Worm (Caenorhabditis elegans) whole organism, young adult: ENCODE results near the gene fbxa-47.
A peak's percentile ranks its signal among the peaks of the same experiment; 100 is the strongest.

Source experiments
- F33H1.4 ChIP-seq: fragments of 200-800 bp; sonication (Bioruptor generic); IDR thresholded peaks from 2 replicates; pipeline ENCODE4 v1.3.6; 2022; ENCODE audit warnings: missing genetic modification reagents, missing genetic modification characterization, missing compliant biosample characterization
- F49E8.2 ChIP-seq: sonication (generic microtip); optimal IDR thresholded peaks from 3 replicates; lab custom pipeline; 2017; ENCODE audit warnings: missing genetic modification characterization, mild to moderate bottlenecking, missing compliant biosample characterization, antibody characterized with exemption, moderate library complexity; ENCODE audit not compliant: insufficient read depth
- F52B5.7 ChIP-seq: sonication (generic microtip); optimal IDR thresholded peaks from 2 replicates; lab custom pipeline; 2016; ENCODE audit warnings: mild to moderate bottlenecking, missing genetic modification characterization, missing compliant biosample characterization
- akir-1 ChIP-seq: fragments of 200-800 bp; sonication (Bioruptor generic); optimal IDR thresholded peaks from 2 replicates; lab custom pipeline; 2018; ENCODE audit warnings: mild to moderate bottlenecking, missing genetic modification characterization, moderate library complexity, missing compliant biosample characterization
- ama-1 ChIP-seq, 3 experiments: fragments of 150-350 bp in 1 of 3; sonication (generic microtip) in 2 of 3; optimal IDR thresholded peaks; 2 replicates each; lab custom pipeline; 2014 to 2018; ENCODE audit warnings: missing biosample characterization in 2 of 3, missing genetic modification characterization in 2 of 3, missing genetic modification reagents in 2 of 3
- attf-5 ChIP-seq: fragments of 200-800 bp; sonication (Bioruptor generic); optimal IDR thresholded peaks from 2 replicates; lab custom pipeline; 2018; ENCODE audit warnings: mild to moderate bottlenecking, missing genetic modification characterization, missing compliant biosample characterization
- ceh-79 ChIP-seq: sonication (generic microtip); optimal IDR thresholded peaks from 2 replicates; lab custom pipeline; 2017; ENCODE audit warnings: mild to moderate bottlenecking, missing genetic modification characterization, missing compliant biosample characterization
- chd-7 ChIP-seq: sonication (generic microtip); optimal IDR thresholded peaks from 2 replicates; lab custom pipeline; 2016; ENCODE audit warnings: mild to moderate bottlenecking, missing genetic modification characterization, moderate library complexity, missing compliant biosample characterization
- dox-1 ChIP-seq: fragments of 200-800 bp; sonication (Bioruptor generic); IDR thresholded peaks from 2 replicates; pipeline ENCODE4 v1.3.6; 2022; ENCODE audit warnings: missing genetic modification reagents, missing genetic modification characterization, missing compliant biosample characterization
- dpff-1 ChIP-seq: sonication (generic microtip); optimal IDR thresholded peaks from 2 replicates; lab custom pipeline; 2017; ENCODE audit warnings: mild to moderate bottlenecking, missing genetic modification characterization, missing compliant biosample characterization
- egl-18 ChIP-seq: fragments of 200-800 bp; sonication (Bioruptor generic); IDR thresholded peaks from 2 replicates; pipeline ENCODE4 v1.3.6; 2022; ENCODE audit warnings: missing genetic modification reagents, missing genetic modification characterization, missing compliant biosample characterization
- gei-17 ChIP-seq: fragments of 200-800 bp; sonication (Bioruptor generic); optimal IDR thresholded peaks from 2 replicates; lab custom pipeline; 2018; ENCODE audit warnings: mild to moderate bottlenecking, missing genetic modification characterization, missing compliant biosample characterization
- him-1 ChIP-seq: sonication (generic microtip); optimal IDR thresholded peaks from 2 replicates; lab custom pipeline; 2016; ENCODE audit warnings: missing genotype, missing genetic modification reagents, missing genetic modification characterization, missing compliant biosample characterization
- hmg-20 ChIP-seq: fragments of 200-800 bp; sonication (Bioruptor generic); IDR thresholded peaks from 2 replicates; pipeline ENCODE4 v1.3.6; 2022; ENCODE audit warnings: missing genetic modification reagents, missing genetic modification characterization, missing compliant biosample characterization
- hsf-1 ChIP-seq: fragments of 200-800 bp; sonication (Bioruptor generic); IDR thresholded peaks from 2 replicates; pipeline ENCODE4 v1.3.6; 2022; ENCODE audit warnings: missing genetic modification reagents, missing genetic modification characterization, missing compliant biosample characterization
- madf-6 ChIP-seq: fragments of 200-800 bp; sonication (Bioruptor generic); IDR thresholded peaks from 2 replicates; pipeline ENCODE4 v1.3.6; 2022; ENCODE audit warnings: missing genetic modification reagents, missing genetic modification characterization, missing compliant biosample characterization
- mcd-1 ChIP-seq: fragments of 200-800 bp; sonication (Bioruptor generic); IDR thresholded peaks from 2 replicates; pipeline ENCODE4 v1.3.6; 2022; ENCODE audit warnings: missing genetic modification reagents, missing genetic modification characterization, missing compliant biosample characterization
- mxl-1 ChIP-seq: sonication (generic microtip); optimal IDR thresholded peaks from 2 replicates; lab custom pipeline; 2016; ENCODE audit warnings: missing genetic modification characterization, missing compliant biosample characterization
- nfya-1 ChIP-seq: sonication (generic microtip); optimal IDR thresholded peaks from 2 replicates; lab custom pipeline; 2017; ENCODE audit warnings: antibody characterized with exemption, missing compliant biosample characterization, missing genetic modification characterization, borderline replicate concordance; ENCODE audit not compliant: insufficient read depth
- nhr-80 ChIP-seq: sonication (generic microtip); optimal IDR thresholded peaks from 2 replicates; lab custom pipeline; 2016; ENCODE audit warnings: missing genetic modification characterization, missing compliant biosample characterization
- rcor-1 ChIP-seq: fragments of 200-800 bp; sonication (Bioruptor generic); IDR thresholded peaks from 2 replicates; pipeline ENCODE4 v1.3.6; 2022; ENCODE audit warnings: missing genetic modification reagents, missing genetic modification characterization, missing compliant biosample characterization
- repo-1 ChIP-seq: sonication (generic microtip); optimal IDR thresholded peaks from 2 replicates; lab custom pipeline; 2017; ENCODE audit warnings: mild to moderate bottlenecking, missing genetic modification characterization, missing compliant biosample characterization
- rpc-1 ChIP-seq, 2 experiments: fragments of 150-350 bp in 1 of 2; sonication (generic microtip) in 1 of 2; optimal IDR thresholded peaks; 2 replicates each; lab custom pipeline; 2014 to 2018; ENCODE audit warnings: missing biosample characterization in 1 of 2, missing genetic modification characterization in 1 of 2, missing genetic modification reagents in 1 of 2, missing genotype in 1 of 2
- snpc-1.1 ChIP-seq: sonication (generic microtip); optimal IDR thresholded peaks from 2 replicates; lab custom pipeline; 2017; ENCODE audit warnings: missing genetic modification characterization, mild to moderate bottlenecking, missing compliant biosample characterization, antibody characterized with exemption, moderate library complexity, missing genotype, missing genetic modification reagents; ENCODE audit not compliant: insufficient read depth
- snpc-4 ChIP-seq, 5 experiments: fragments of 150-350 bp in 1 of 5; sonication (generic microtip) in 4 of 5; optimal IDR thresholded peaks; 2 replicates each; lab custom pipeline; 2014 to 2018; ENCODE audit warnings: missing genetic modification characterization in 5 of 5, missing biosample characterization in 3 of 5, antibody characterized with exemption in 2 of 5, mild to moderate bottlenecking in 2 of 5, missing compliant biosample characterization in 2 of 5, missing genotype in 2 of 5, moderate library complexity in 2 of 5, missing genetic modification reagents in 1 of 5
- unc-62 ChIP-seq: fragments of 150-350 bp; optimal IDR thresholded peaks from 2 replicates; lab custom pipeline; 2014; ENCODE audit warnings: missing biosample characterization, missing genetic modification reagents, missing genetic modification characterization
- ztf-18 ChIP-seq: sonication (generic microtip); optimal IDR thresholded peaks from 2 replicates; lab custom pipeline; 2016; ENCODE audit warnings: missing genotype, mild to moderate bottlenecking, missing genetic modification characterization, missing compliant biosample characterization

Gene fbxa-47

ce11 chrIII:2272732-2273131 lies 40.5 kb upstream of the fbxa-47 start, which contains the start of gene fbxa-39:
fbxa-39 (plus strand) TSS chrIII:2273032.
- no peak for TF ChIP-seq ama-1 (optimal IDR thresholded peaks at IDR 0.05; lab: Kevin White, UChicago)
- no peak for TF ChIP-seq ama-1 (GFP tag; optimal IDR thresholded peaks at IDR 0.05; lab: Kevin White, UChicago)
- TF ChIP-seq ztf-18 = no peak
- TF ChIP-seq F49E8.2 (tag; lab: Kevin White, UChicago) = no peak

DNA sequence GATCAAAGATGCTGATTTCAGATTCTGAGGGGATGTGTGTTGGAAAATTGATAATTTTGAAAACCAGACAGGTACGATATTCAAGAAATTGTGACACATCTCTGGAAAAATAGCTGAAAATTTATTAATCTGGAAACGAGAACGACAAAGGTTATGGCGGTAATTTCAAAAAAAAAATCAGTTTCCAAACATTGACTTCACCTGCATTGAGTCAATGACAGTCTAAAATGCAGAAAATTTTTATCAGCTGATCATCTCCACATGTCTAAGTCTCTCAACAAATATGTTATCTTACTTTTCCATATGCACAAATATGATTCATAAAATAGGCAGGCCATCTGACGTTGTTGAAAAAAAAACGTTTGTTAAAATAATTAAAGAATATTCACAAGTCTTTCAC lies 39.8 kb upstream of the fbxa-47 start, which contains the start of gene fbxa-48:
TSS of gene fbxa-48 (minus strand) at position 101 of the 400 bp plus-strand sequence.
- no peak for TF ChIP-seq snpc-4 (GFP tag; optimal IDR thresholded peaks at IDR 0.05; lab: Kevin White, UChicago)
- TF ChIP-seq snpc-4 (tag; optimal IDR thresholded peaks at IDR 0.05; lab: Kevin White, UChicago) = no peak
- TF ChIP-seq chd-7 (tag; lab: Kevin White, UChicago) = no peak
- TF ChIP-seq nhr-80 = peak; percentile 5

ce11 chrIII:2271016-2271590 lies 38.8 kb upstream of the fbxa-47 start:
- TF ChIP-seq mcd-1 (GFP tag; lab: Robert Waterston, UW) = peak; percentile 71; the same call in 1 of the 2 replicates
- TF ChIP-seq, all 124 proteins: peak for 1; not testable (repeated sequence) for 123

- TF ChIP-seq rpc-1 (optimal IDR thresholded peaks at IDR 0.05; lab: Kevin White, UChicago) (no peak), rpc-1 (tag; optimal IDR thresholded peaks at IDR 0.05; lab: Kevin White, UChicago) (no peak), unc-62 (GFP tag; lab: Kevin White, UChicago) (no peak), gei-17 (GFP tag; lab: Kevin White, UChicago) (no peak), F52B5.7 (no peak)
Observed at ce11 chrIII:2265986-2266701, 33.9 kb upstream of the fbxa-47 start, which contains the start of gene fbxa-9. fbxa-9 (plus strand) TSS chrIII:2266651.

- TF ChIP-seq hmg-20 (GFP tag; lab: Robert Waterston, UW) (no peak), ztf-18 (no peak), attf-5 (GFP tag; lab: Kevin White, UChicago) (no peak), ceh-79 (no peak), snpc-1.1 (tag; lab: Kevin White, UChicago) (no peak), chd-7 (tag; lab: Kevin White, UChicago) (no peak), nfya-1 (tag; lab: Kevin White, UChicago) (no peak), rcor-1 (GFP tag; lab: Robert Waterston, UW) (no peak), hsf-1 (no peak), egl-18 (GFP tag; lab: Robert Waterston, UW) (no peak), dpff-1 (tag; lab: Kevin White, UChicago) (no peak), unc-62 (GFP tag; lab: Kevin White, UChicago) (no peak), him-1 (tag; lab: Kevin White, UChicago) (no peak), mxl-1 (tag; lab: Kevin White, UChicago) (no peak), dox-1 (GFP tag; lab: Robert Waterston, UW) (no peak), akir-1 (GFP tag; lab: Kevin White, UChicago) (no peak), madf-6 (GFP tag; lab: Robert Waterston, UW) (no peak), repo-1 (tag; lab: Kevin White, UChicago) (no peak), F33H1.4 (GFP tag; lab: Robert Waterston, UW) (no peak)
Observed at ce11 chrIII:2262942-2263341, 30.7 kb upstream of the fbxa-47 start, which contains the start of gene Y54F10BM.6. Y54F10BM.6 (plus strand) TSS chrIII:2263242.
